Fruit fly (Drosophila melanogaster): Measurements from ENCODE around the gene CG13042.

dm6 chr3L:16263043-16263442 lies 45.2 kb downstream of the CG13042 start, which contains the start of gene CG13070:
- TF ChIP-seq CG8478 (optimal IDR thresholded peaks at IDR 0.05) (no peak), CTCF (optimal IDR thresholded peaks at IDR 0.05) (no peak)
